Worm (Caenorhabditis elegans): Measurements from ENCODE around the gene cux-7.

Gene cux-7

DNA sequence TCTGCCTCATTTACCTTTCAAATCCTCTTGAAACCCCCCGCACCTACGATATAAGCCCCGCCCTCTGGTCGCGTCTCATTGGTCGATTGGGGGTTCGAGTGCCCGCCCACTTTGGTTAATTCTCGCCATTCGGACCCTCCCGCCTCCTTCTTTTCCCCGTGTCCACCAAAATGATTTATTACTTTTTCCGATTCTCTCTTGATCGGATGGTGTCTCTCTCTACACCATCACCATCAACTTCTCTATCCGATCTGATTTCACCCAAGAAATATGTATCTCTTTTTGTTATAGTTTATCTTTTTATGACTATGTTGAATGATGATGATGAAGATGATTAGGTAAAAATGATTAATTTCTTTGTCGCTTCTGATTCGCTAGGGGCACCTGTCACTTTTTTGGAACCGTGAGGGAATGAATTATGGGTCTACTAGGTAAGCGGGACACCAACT, 34.1 kb upstream of the cux-7 start (continued):
- TF ChIP-seq sma-9 (GFP tag; optimal IDR thresholded peaks at IDR 0.05): peak; percentile 14
- TF ChIP-seq sma-9 (tag; optimal IDR thresholded peaks at IDR 0.05): no peak
- TF ChIP-seq gmeb-1 (tag; optimal IDR thresholded peaks at IDR 0.05): no peak
- TF ChIP-seq fos-1 (tag; optimal IDR thresholded peaks at IDR 0.05): no peak
- no peak for TF ChIP-seq ama-1 (optimal IDR thresholded peaks at IDR 0.05)
- TF ChIP-seq alr-1 (tag; optimal IDR thresholded peaks at IDR 0.05): no peak
- TF ChIP-seq nhr-21 (tag; optimal IDR thresholded peaks at IDR 0.05): no peak
- no peak for TF ChIP-seq lin-39 (tag; optimal IDR thresholded peaks at IDR 0.05)
- no peak for TF ChIP-seq ztf-11 (tag; optimal IDR thresholded peaks at IDR 0.05)
- peak; percentile 35 to 78 for TF ChIP-seq lsy-2 (tag; optimal IDR thresholded peaks at IDR 0.05)
- no peak for TF ChIP-seq C34F6.9 (tag; optimal IDR thresholded peaks at IDR 0.05)
- no peak for TF ChIP-seq lin-13 (GFP tag; optimal IDR thresholded peaks at IDR 0.05)
- no peak for TF ChIP-seq mdl-1 (tag; optimal IDR thresholded peaks at IDR 0.05)
- no peak for TF ChIP-seq unc-39 (tag; optimal IDR thresholded peaks at IDR 0.05)
- TF ChIP-seq nhr-10 (tag; optimal IDR thresholded peaks at IDR 0.05): no peak
- no peak for TF ChIP-seq dmd-4 (tag; optimal IDR thresholded peaks at IDR 0.05)
- TF ChIP-seq nhr-23 (tag; optimal IDR thresholded peaks at IDR 0.05): no peak

DNA sequence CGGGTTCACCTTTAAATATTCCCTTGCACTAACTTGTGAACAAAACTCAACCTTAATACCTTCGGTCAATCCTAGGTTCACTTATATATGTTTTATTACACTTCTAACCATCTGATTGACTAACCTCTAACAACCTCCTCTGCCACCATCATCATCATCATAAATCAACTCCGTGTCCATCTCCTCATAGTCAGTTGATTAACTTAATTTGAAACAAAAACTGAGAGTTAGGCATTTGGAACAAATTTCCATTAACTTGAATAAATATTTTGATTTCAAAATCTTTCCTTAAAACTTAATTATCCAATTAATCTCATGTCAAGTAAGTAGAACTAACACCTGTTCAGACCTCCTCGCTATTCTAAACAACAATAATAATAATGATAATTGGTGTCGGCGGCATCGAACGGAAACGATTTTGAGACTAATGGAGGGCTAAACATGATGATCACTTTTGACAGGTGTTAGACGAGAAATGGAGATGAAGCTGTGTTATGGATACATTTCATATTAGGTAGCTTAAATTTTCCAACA, 33.1 kb upstream of the cux-7 start:
- no peak for TF ChIP-seq nhr-129 (tag; optimal IDR thresholded peaks at IDR 0.05)
- TF ChIP-seq unc-62 (GFP tag; optimal IDR thresholded peaks at IDR 0.05): no peak
- TF ChIP-seq sma-3 (GFP tag; optimal IDR thresholded peaks at IDR 0.05): no peak
- no peak for TF ChIP-seq elt-1 (tag; optimal IDR thresholded peaks at IDR 0.05)
- no peak for TF ChIP-seq ZK546.5 (tag; optimal IDR thresholded peaks at IDR 0.05)
- no peak for TF ChIP-seq crh-2 (tag; optimal IDR thresholded peaks at IDR 0.05)
- TF ChIP-seq lin-39 (tag; optimal IDR thresholded peaks at IDR 0.05): no peak
- no peak for TF ChIP-seq peb-1 (tag; optimal IDR thresholded peaks at IDR 0.05)
- no peak for TF ChIP-seq alr-1 (tag; optimal IDR thresholded peaks at IDR 0.05)
- TF ChIP-seq C34F6.9 (tag; optimal IDR thresholded peaks at IDR 0.05): no peak
- no peak for TF ChIP-seq Y55F3AM.14 (GFP tag; optimal IDR thresholded peaks at IDR 0.05)
- TF ChIP-seq ztf-1 (GFP tag; conservative IDR thresholded peaks at IDR 0.05): no peak
- TF ChIP-seq aly-2 (tag; optimal IDR thresholded peaks at IDR 0.05): no peak
- TF ChIP-seq ztf-11 (tag; optimal IDR thresholded peaks at IDR 0.05): no peak
- TF ChIP-seq nhr-11 (tag; optimal IDR thresholded peaks at IDR 0.05): no peak
- TF ChIP-seq unc-55 (GFP tag; optimal IDR thresholded peaks at IDR 0.05): no peak
- no peak for TF ChIP-seq nhr-21 (tag; optimal IDR thresholded peaks at IDR 0.05)
- no peak for TF ChIP-seq F13H6.1 (tag; optimal IDR thresholded peaks at IDR 0.05)
- no peak for TF ChIP-seq snpc-4 (tag; optimal IDR thresholded peaks at IDR 0.05)
- TF ChIP-seq sem-4 (tag; optimal IDR thresholded peaks at IDR 0.05): no peak

DNA sequence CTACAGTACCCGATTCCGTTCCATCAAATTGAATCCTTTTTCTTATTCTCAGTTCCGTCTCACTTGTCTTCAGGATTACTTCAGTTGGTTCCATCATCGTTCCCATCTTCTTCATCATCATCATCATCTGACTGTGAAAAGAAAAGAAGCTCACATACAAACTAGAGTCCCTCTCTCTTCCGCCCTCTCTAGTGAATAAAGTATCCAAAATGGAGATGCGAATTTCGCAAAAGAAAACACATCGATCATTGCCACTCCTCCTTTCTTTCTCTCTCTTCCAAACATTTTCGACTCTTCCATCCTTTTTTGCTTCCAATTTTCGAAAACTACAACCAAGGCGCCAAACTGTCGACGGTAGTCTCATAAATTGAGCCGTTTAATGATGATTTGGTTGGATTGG, 32.2 kb upstream of the cux-7 start:
- peak; percentile 81 for TF ChIP-seq unc-55 (GFP tag; optimal IDR thresholded peaks at IDR 0.05)
- TF ChIP-seq nhr-77 (tag; optimal IDR thresholded peaks at IDR 0.05): no peak
- TF ChIP-seq mab-5 (tag; optimal IDR thresholded peaks at IDR 0.05): peak; percentile 69
- no peak for TF ChIP-seq nhr-12 (tag; optimal IDR thresholded peaks at IDR 0.05)
- no peak for TF ChIP-seq skn-1 (tag; optimal IDR thresholded peaks at IDR 0.05)
- no peak for TF ChIP-seq nhr-21 (tag; optimal IDR thresholded peaks at IDR 0.05)
- peak; percentile 10 to 54 for TF ChIP-seq lsy-2 (tag; optimal IDR thresholded peaks at IDR 0.05)
- TF ChIP-seq fos-1 (tag; optimal IDR thresholded peaks at IDR 0.05): no peak
- TF ChIP-seq unc-39 (tag; optimal IDR thresholded peaks at IDR 0.05): no peak
- TF ChIP-seq peb-1 (tag; optimal IDR thresholded peaks at IDR 0.05): no peak
- TF ChIP-seq gmeb-1 (tag; optimal IDR thresholded peaks at IDR 0.05): no peak
- no peak for TF ChIP-seq lin-39 (tag; optimal IDR thresholded peaks at IDR 0.05)

DNA sequence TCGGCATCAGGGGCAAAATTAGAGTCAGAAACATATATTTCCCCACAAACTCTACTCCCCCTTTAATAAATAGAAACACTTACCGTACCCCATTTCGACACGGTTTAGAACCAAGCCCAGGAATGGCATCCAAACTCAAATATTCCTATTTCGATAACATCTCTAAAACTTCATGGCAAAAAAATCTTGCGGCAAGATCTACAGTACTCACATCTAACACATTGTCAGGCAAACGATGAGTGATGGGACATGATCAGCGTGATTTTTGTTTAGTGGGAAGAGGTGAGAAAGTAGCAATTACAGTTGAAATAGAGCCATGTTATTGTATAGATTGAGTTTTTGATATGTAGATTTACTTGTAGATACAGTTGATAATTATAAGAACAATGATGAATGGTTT, 30.3 kb upstream of the cux-7 start:
- no peak for TF ChIP-seq nhr-129 (tag; optimal IDR thresholded peaks at IDR 0.05)
- peak in 1 of 2 experiments; percentile 15 for TF ChIP-seq lsy-2 (tag; optimal IDR thresholded peaks at IDR 0.05)
- TF ChIP-seq nhr-21 (tag; optimal IDR thresholded peaks at IDR 0.05): no peak
- TF ChIP-seq ceh-82 (tag; optimal IDR thresholded peaks at IDR 0.05): no peak
- no peak for TF ChIP-seq lin-39 (tag; optimal IDR thresholded peaks at IDR 0.05)
- TF ChIP-seq sma-9 (GFP tag; optimal IDR thresholded peaks at IDR 0.05): no peak
- TF ChIP-seq sma-9 (tag; optimal IDR thresholded peaks at IDR 0.05): no peak
- peak; percentile 94 for TF ChIP-seq ceh-16 (tag; optimal IDR thresholded peaks at IDR 0.05)
- no peak for TF ChIP-seq C34F6.9 (tag; optimal IDR thresholded peaks at IDR 0.05)
- TF ChIP-seq mbf-1 (tag; optimal IDR thresholded peaks at IDR 0.05): no peak

Measured in whole organism, L2 larva.